Fruit fly (Drosophila melanogaster) whole organism, pupa: ENCODE results near the gene CG3430.
A peak's percentile ranks its signal among the peaks of the same experiment; 100 is the strongest.

ENCODE experiments used
- CG10348 ChIP-seq: fragments of 200-800 bp; sonication (Bioruptor generic); IDR thresholded peaks from 2 replicates; pipeline ENCODE4 v1.3.6; 2022; ENCODE audit warnings: missing biosample characterization, missing genetic modification characterization
- CG12605 ChIP-seq: fragments of 200-800 bp; sonication (Bioruptor generic); IDR thresholded peaks from 2 replicates; pipeline ENCODE4 v1.3.6; 2022; ENCODE audit warnings: missing biosample characterization, missing genetic modification characterization
- CG13204 ChIP-seq: fragments of 200-800 bp; sonication (Bioruptor generic); optimal IDR thresholded peaks from 2 replicates; lab custom pipeline; 2018; ENCODE audit warnings: missing biosample characterization, mild to moderate bottlenecking, missing genetic modification characterization, moderate library complexity
- CG14655 ChIP-seq: fragments of 200-800 bp; sonication (Bioruptor generic); optimal IDR thresholded peaks from 3 replicates; lab custom pipeline; 2017; ENCODE audit warnings: mild to moderate bottlenecking, missing biosample characterization, missing genetic modification reagents, missing genetic modification characterization
- CG15710 ChIP-seq: fragments of 200-800 bp; sonication (Bioruptor generic); optimal IDR thresholded peaks from 2 replicates; lab custom pipeline; 2018; ENCODE audit warnings: missing biosample characterization, mild to moderate bottlenecking, missing genetic modification characterization, moderate library complexity
- CG17806 ChIP-seq: fragments of 200-800 bp; sonication (Bioruptor generic); optimal IDR thresholded peaks from 2 replicates; lab custom pipeline; 2018; ENCODE audit warnings: missing biosample characterization, mild to moderate bottlenecking, missing genetic modification characterization, moderate library complexity
- CG32121 ChIP-seq: fragments of 200-800 bp; sonication (Bioruptor generic); IDR thresholded peaks from 2 replicates; pipeline ENCODE4 v1.3.6; 2022; ENCODE audit warnings: missing biosample characterization, missing genetic modification characterization
- CG34367 ChIP-seq: fragments of 200-800 bp; sonication (Bioruptor generic); optimal IDR thresholded peaks from 2 replicates; lab custom pipeline; 2018; ENCODE audit warnings: missing biosample characterization, mild to moderate bottlenecking, missing genetic modification characterization
- CG4496 ChIP-seq: fragments of 200-800 bp; sonication (Bioruptor generic); IDR thresholded peaks from 3 replicates; pipeline ENCODE4 v1.3.6; 2022; ENCODE audit warnings: missing biosample characterization, missing genetic modification characterization
- CG8159 ChIP-seq: fragments of 200-800 bp; sonication (Bioruptor generic); optimal IDR thresholded peaks from 3 replicates; lab custom pipeline; 2018; ENCODE audit warnings: missing biosample characterization, mild to moderate bottlenecking, missing genetic modification characterization, moderate library complexity
- CG8301 ChIP-seq: fragments of 200-800 bp; sonication (Bioruptor generic); optimal IDR thresholded peaks from 2 replicates; lab custom pipeline; 2018; ENCODE audit warnings: missing biosample characterization, mild to moderate bottlenecking, missing genetic modification characterization
- CG9948 ChIP-seq: fragments of 200-800 bp; sonication (Bioruptor generic); optimal IDR thresholded peaks from 2 replicates; lab custom pipeline; 2018; ENCODE audit warnings: missing biosample characterization, mild to moderate bottlenecking, missing genetic modification characterization, moderate library complexity
- D1 ChIP-seq: fragments of 200-800 bp; sonication (Bioruptor generic); optimal IDR thresholded peaks from 2 replicates; lab custom pipeline; 2018; ENCODE audit warnings: missing biosample characterization, mild to moderate bottlenecking, missing genetic modification characterization, moderate library complexity
- EcR ChIP-seq: fragments of 200-800 bp; sonication (Bioruptor generic); optimal IDR thresholded peaks from 3 replicates; lab custom pipeline; 2019; ENCODE audit warnings: missing biosample characterization, missing genetic modification characterization, mild to moderate bottlenecking, moderate library complexity, missing genetic modification reagents
- Ets98B ChIP-seq: fragments of 200-800 bp; sonication (Bioruptor generic); IDR thresholded peaks from 2 replicates; pipeline ENCODE4 v1.3.6; 2022; ENCODE audit warnings: missing biosample characterization, missing genetic modification characterization
- Pif1A ChIP-seq: fragments of 200-800 bp; sonication (Bioruptor generic); optimal IDR thresholded peaks from 3 replicates; lab custom pipeline; 2016; ENCODE audit warnings: missing biosample characterization, missing genetic modification characterization
- Pif1B ChIP-seq: fragments of 200-800 bp; sonication (Bioruptor generic); optimal IDR thresholded peaks from 3 replicates; lab custom pipeline; 2016; ENCODE audit warnings: missing biosample characterization, missing genetic modification characterization
- Snoo ChIP-seq: fragments of 200-800 bp; sonication (Bioruptor generic); optimal IDR thresholded peaks from 3 replicates; lab custom pipeline; 2017; ENCODE audit warnings: missing biosample characterization, mild to moderate bottlenecking, missing genetic modification characterization, inconsistent platforms
- fd96Ca ChIP-seq: fragments of 200-800 bp; sonication (Bioruptor generic); IDR thresholded peaks from 3 replicates; pipeline ENCODE4 v1.3.6; 2022; ENCODE audit warnings: missing biosample characterization, missing genetic modification characterization
- gl ChIP-seq: fragments of 200-800 bp; sonication (Bioruptor generic); optimal IDR thresholded peaks from 2 replicates; lab custom pipeline; 2018; ENCODE audit warnings: missing biosample characterization, mild to moderate bottlenecking, missing genetic modification characterization
- rn ChIP-seq: fragments of 200-800 bp; sonication (Bioruptor generic); IDR thresholded peaks from 2 replicates; pipeline ENCODE4 v1.3.6; 2022; ENCODE audit warnings: missing biosample characterization, missing genetic modification characterization

The CG3430 gene

DNA sequence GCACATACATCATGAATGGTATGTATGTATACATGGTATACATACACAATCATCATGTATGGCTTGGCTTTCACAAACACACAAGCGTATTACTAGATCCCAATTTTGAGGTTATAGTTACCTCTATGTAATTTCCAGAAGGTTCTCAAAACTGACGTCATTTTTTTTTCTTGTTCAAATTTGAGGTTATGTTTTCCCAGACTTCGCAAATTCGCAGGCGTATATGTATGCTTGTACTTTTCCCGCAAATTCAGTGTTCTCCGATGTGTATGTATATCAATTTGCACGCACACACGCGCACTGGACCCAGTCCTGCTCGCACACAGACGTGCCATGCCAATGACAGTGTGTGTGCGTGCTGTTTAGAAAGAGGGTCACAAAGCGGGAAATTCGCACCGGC, 9.5 kb downstream of the CG3430 start:
- TF ChIP-seq EcR, result peak; percentile 23
- TF ChIP-seq CG15710 (tag; lab: Kevin White, UChicago), result no peak
- TF ChIP-seq CG4496 (GFP tag; lab: Robert Waterston, UW), result 0 out of 3 replicates have a peak, but pooled peaks have one; percentile 12
- TF ChIP-seq, all 21 proteins: peak for 2

- TF ChIP-seq D1 (tag; lab: Kevin White, UChicago) (no peak), Ets98B (GFP tag; lab: Robert Waterston, UW) (peak; percentile 5; the same call in 1 of the 2 replicates), CG12605 (GFP tag; lab: Robert Waterston, UW) (no peak; the same call in 1 of the 2 replicates), CG32121 (GFP tag; lab: Robert Waterston, UW) (no peak), CG15710 (tag; lab: Kevin White, UChicago) (peak; percentile 6), CG9948 (tag; lab: Kevin White, UChicago) (no peak)
These were observed 10.7 kb downstream of the CG3430 start, which contains the start of gene Sumo for dm6 chr2L:6967422-6968012. Sumo (minus strand) TSS chr2L:6967644.

DNA sequence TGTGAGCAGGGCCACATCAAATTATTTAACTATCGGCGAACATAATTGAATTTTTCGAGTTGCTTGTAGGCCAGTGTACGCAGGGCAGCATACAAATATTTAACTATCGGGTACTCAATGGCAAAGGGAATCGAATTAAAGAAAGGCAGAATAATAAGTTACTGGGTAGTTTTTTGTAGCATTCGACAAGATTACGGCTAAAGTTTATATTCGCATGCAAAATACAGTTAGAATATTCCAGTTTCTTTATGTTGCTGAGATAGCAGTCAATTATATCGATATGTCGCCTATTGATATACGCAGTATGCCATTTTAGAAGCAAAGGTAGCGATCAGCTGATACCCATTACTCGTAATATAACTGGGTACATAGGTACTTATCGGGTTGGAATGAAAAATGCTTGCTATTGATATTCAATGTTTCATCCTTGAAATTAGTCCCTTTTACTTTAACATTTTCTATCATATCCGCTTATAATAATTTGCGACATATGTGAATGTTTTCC, 11.3 kb downstream of the CG3430 start:
- no peak for TF ChIP-seq CG10348 (GFP tag; lab: Robert Waterston, UW)
- TF ChIP-seq CG8159 (tag; lab: Kevin White, UChicago), result peak; percentile 32
- TF ChIP-seq CG9948 (tag; lab: Kevin White, UChicago), result no peak
- peak; percentile 36; the same call in 1 of the 3 replicates for TF ChIP-seq CG4496 (GFP tag; lab: Robert Waterston, UW)
- no peak for TF ChIP-seq fd96Ca (GFP tag; lab: Robert Waterston, UW)
- TF ChIP-seq CG8301, result no peak
- no peak for TF ChIP-seq Pif1B (GFP tag; lab: Kevin White, UChicago)
- no peak for TF ChIP-seq CG13204 (GFP tag; lab: Kevin White, UChicago)
- TF ChIP-seq CG14655 (GFP tag; lab: Kevin White, UChicago), result no peak
- TF ChIP-seq CG32121 (GFP tag; lab: Robert Waterston, UW), result no peak
- TF ChIP-seq CG12605 (GFP tag; lab: Robert Waterston, UW), result peak; percentile 32; the same call in 1 of the 2 replicates
- no peak for TF ChIP-seq gl (tag; lab: Kevin White, UChicago)
- peak; percentile 42 for TF ChIP-seq CG17806 (tag; lab: Kevin White, UChicago)
- peak; percentile 48 for TF ChIP-seq Ets98B (GFP tag; lab: Robert Waterston, UW)
- TF ChIP-seq Snoo (tag; lab: Kevin White, UChicago), result peak; percentile 22
- TF ChIP-seq EcR, result no peak
- no peak for TF ChIP-seq D1 (tag; lab: Kevin White, UChicago)
- TF ChIP-seq CG34367 (tag; lab: Kevin White, UChicago), result no peak
- 0 out of 2 replicates have a peak, but pooled peaks have one; percentile 11 for TF ChIP-seq rn (GFP tag; lab: Robert Waterston, UW)
- TF ChIP-seq Pif1A (GFP tag; lab: Kevin White, UChicago), result no peak
- no peak for TF ChIP-seq CG15710 (tag; lab: Kevin White, UChicago)

DNA sequence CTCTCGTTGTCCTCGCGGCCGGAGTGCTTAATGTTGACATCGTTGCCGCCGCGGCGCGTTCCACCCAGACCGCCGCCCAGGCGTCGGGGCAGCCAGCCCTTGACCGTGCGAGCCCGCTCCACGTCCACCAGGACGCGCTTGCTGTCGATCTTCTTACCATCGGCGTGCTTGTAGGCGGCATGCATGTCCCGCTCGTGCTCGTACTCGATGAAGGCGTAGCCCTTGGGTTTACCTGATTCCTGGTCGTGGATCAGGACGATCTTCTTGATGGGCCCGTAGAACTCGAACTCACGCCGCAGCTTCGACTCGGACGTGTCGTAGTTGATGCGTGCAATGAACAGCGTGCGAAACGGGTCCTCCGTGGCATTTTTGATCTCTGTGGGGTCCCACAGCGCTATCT, 14.0 kb downstream of the CG3430 start:
- TF ChIP-seq CG15710 (tag; lab: Kevin White, UChicago) (no peak), EcR (no peak), D1 (tag; lab: Kevin White, UChicago) (no peak), fd96Ca (GFP tag; lab: Robert Waterston, UW) (no peak), CG8301 (no peak), CG14655 (GFP tag; lab: Kevin White, UChicago) (no peak), CG10348 (GFP tag; lab: Robert Waterston, UW) (no peak), Pif1A (GFP tag; lab: Kevin White, UChicago) (no peak), CG9948 (tag; lab: Kevin White, UChicago) (no peak), CG17806 (tag; lab: Kevin White, UChicago) (no peak), CG12605 (GFP tag; lab: Robert Waterston, UW) (no peak), CG8159 (tag; lab: Kevin White, UChicago) (no peak), rn (GFP tag; lab: Robert Waterston, UW) (no peak)

- TF ChIP-seq CG12605 (GFP tag; lab: Robert Waterston, UW) (no peak), CG8159 (tag; lab: Kevin White, UChicago) (no peak), CG14655 (GFP tag; lab: Kevin White, UChicago) (no peak), CG17806 (tag; lab: Kevin White, UChicago) (no peak)
- TF ChIP-seq, all 21 proteins: peak for 0
These were observed 14.8 kb downstream of the CG3430 start, which contains the start of gene snRNP-U1-70K for dm6 chr2L:6971597-6972036. snRNP-U1-70K (minus strand) TSS chr2L:6971737.

DNA sequence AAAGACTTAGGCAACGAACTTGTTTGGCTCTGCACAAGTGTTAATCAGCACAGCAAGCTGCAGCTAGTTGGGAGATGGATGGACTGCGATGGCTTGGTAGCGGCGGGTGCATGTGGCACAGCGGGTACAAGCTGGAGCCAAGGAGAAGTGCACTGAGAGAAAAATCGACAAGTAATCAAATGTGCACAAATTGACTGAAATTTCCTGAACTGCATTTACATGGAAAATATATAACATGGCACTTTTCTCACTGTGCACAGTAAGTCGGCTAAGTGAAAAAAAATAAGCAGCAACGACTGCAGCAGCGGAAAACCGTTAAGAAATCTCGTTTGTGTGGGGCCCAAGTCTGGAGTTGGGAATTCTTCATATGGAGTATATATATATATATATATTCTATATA, 34.3 kb downstream of the CG3430 start:
- TF ChIP-seq Ets98B (GFP tag; lab: Robert Waterston, UW) (peak; percentile 88), CG8159 (tag; lab: Kevin White, UChicago) (peak; percentile 67), EcR (peak; percentile 41), CG34367 (tag; lab: Kevin White, UChicago) (peak; percentile 65), CG17806 (tag; lab: Kevin White, UChicago) (peak; percentile 56), gl (tag; lab: Kevin White, UChicago) (peak; percentile 23), CG12605 (GFP tag; lab: Robert Waterston, UW) (peak; percentile 77), CG8301 (peak; percentile 75), CG13204 (GFP tag; lab: Kevin White, UChicago) (no peak), D1 (tag; lab: Kevin White, UChicago) (no peak), rn (GFP tag; lab: Robert Waterston, UW) (0 out of 2 replicates have a peak, but pooled peaks have one; percentile 47), CG14655 (GFP tag; lab: Kevin White, UChicago) (peak; percentile 76), CG9948 (tag; lab: Kevin White, UChicago) (peak; percentile 38), CG10348 (GFP tag; lab: Robert Waterston, UW) (0 out of 2 replicates have a peak, but pooled peaks have one; percentile 35), Snoo (tag; lab: Kevin White, UChicago) (peak; percentile 33), CG4496 (GFP tag; lab: Robert Waterston, UW) (peak; percentile 87), CG15710 (tag; lab: Kevin White, UChicago) (peak; percentile 61), fd96Ca (GFP tag; lab: Robert Waterston, UW) (peak; percentile 87), Pif1B (GFP tag; lab: Kevin White, UChicago) (peak; percentile 49), Pif1A (GFP tag; lab: Kevin White, UChicago) (peak; percentile 58), CG32121 (GFP tag; lab: Robert Waterston, UW) (peak; percentile 83)
